Worm (Caenorhabditis elegans): ENCODE data around the gene clec-171.

clec-171 gene

ce11 chrIV:1405780-1406179, 21.4 kb downstream of the clec-171 start:
- TF ChIP-seq ham-2 (GFP tag; optimal IDR thresholded peaks at IDR 0.05) (no peak), hlh-1 (tag; optimal IDR thresholded peaks at IDR 0.05) (no peak), lin-32 (GFP tag; optimal IDR thresholded peaks at IDR 0.05) (no peak), elt-1 (tag; optimal IDR thresholded peaks at IDR 0.05; ENCODE audit: borderline replicate concordance, insufficient read depth) (no peak)

ce11 chrIV:1403960-1404359, 23.2 kb downstream of the clec-171 start:
- TF ChIP-seq unc-39 (tag; optimal IDR thresholded peaks at IDR 0.05) (no peak), unc-62 (GFP tag; optimal IDR thresholded peaks at IDR 0.05) (no peak), hlh-1 (tag; optimal IDR thresholded peaks at IDR 0.05) (no peak), pha-4 (tag; optimal IDR thresholded peaks at IDR 0.05) (no peak), unc-120 (tag; optimal IDR thresholded peaks at IDR 0.05; ENCODE audit: poor library complexity, severe bottlenecking) (no peak), M03D4.4 (tag; optimal IDR thresholded peaks at IDR 0.05) (no peak), ham-2 (GFP tag; optimal IDR thresholded peaks at IDR 0.05) (no peak), sem-2 (GFP tag; optimal IDR thresholded peaks at IDR 0.05) (no peak), zip-8 (tag; optimal IDR thresholded peaks at IDR 0.05) (no peak), tbx-8 (GFP tag; optimal IDR thresholded peaks at IDR 0.05) (no peak), nhr-237 (tag; optimal IDR thresholded peaks at IDR 0.05) (no peak), ceh-39 (tag; optimal IDR thresholded peaks at IDR 0.05) (no peak), blmp-1 (tag; optimal IDR thresholded peaks at IDR 0.05) (no peak), sptf-1 (tag; optimal IDR thresholded peaks at IDR 0.05) (no peak), flh-1 (GFP tag; optimal IDR thresholded peaks at IDR 0.05) (no peak), mab-5 (tag; optimal IDR thresholded peaks at IDR 0.05) (no peak), elt-3 (tag; optimal IDR thresholded peaks at IDR 0.05) (no peak), mep-1 (tag; optimal IDR thresholded peaks at IDR 0.05) (no peak), lsy-2 (tag; optimal IDR thresholded peaks at IDR 0.05) (no peak), cnd-1 (tag; optimal IDR thresholded peaks at IDR 0.05) (no peak)

- no peak for TF ChIP-seq ceh-43 (GFP tag; optimal IDR thresholded peaks at IDR 0.05)
- TF ChIP-seq mls-2 (tag; optimal IDR thresholded peaks at IDR 0.05): no peak
- no peak for TF ChIP-seq ham-2 (GFP tag; optimal IDR thresholded peaks at IDR 0.05)
- TF ChIP-seq nhr-12 (tag; optimal IDR thresholded peaks at IDR 0.05): no peak
- TF ChIP-seq bed-3 (GFP tag; optimal IDR thresholded peaks at IDR 0.05): no peak
- no peak for TF ChIP-seq nhr-237 (tag; optimal IDR thresholded peaks at IDR 0.05)
- TF ChIP-seq zip-8 (tag; optimal IDR thresholded peaks at IDR 0.05): no peak
- TF ChIP-seq elt-3 (tag; optimal IDR thresholded peaks at IDR 0.05): no peak
Measured at ce11 chrIV:1400016-1400415, 27.2 kb downstream of the clec-171 start.

- TF ChIP-seq nhr-12 (tag; optimal IDR thresholded peaks at IDR 0.05) (no peak), snpc-4 (tag; optimal IDR thresholded peaks at IDR 0.05) (no peak), mls-2 (tag; optimal IDR thresholded peaks at IDR 0.05) (no peak), unc-62 (GFP tag; optimal IDR thresholded peaks at IDR 0.05) (no peak), M03D4.4 (tag; optimal IDR thresholded peaks at IDR 0.05) (no peak), zip-8 (tag; optimal IDR thresholded peaks at IDR 0.05) (no peak), cnd-1 (tag; optimal IDR thresholded peaks at IDR 0.05) (no peak), ham-2 (GFP tag; optimal IDR thresholded peaks at IDR 0.05) (no peak), ztf-11 (tag; optimal IDR thresholded peaks at IDR 0.05) (no peak), blmp-1 (tag; optimal IDR thresholded peaks at IDR 0.05) (no peak), lin-13 (tag; optimal IDR thresholded peaks at IDR 0.05) (no peak), nhr-28 (tag; optimal IDR thresholded peaks at IDR 0.05) (no peak), sptf-1 (tag; optimal IDR thresholded peaks at IDR 0.05) (no peak), nhr-76 (tag; optimal IDR thresholded peaks at IDR 0.05) (no peak), elt-3 (tag; optimal IDR thresholded peaks at IDR 0.05) (no peak), flh-1 (GFP tag; optimal IDR thresholded peaks at IDR 0.05) (no peak), bed-3 (GFP tag; optimal IDR thresholded peaks at IDR 0.05) (no peak), pha-4 (tag; optimal IDR thresholded peaks at IDR 0.05) (no peak)
Measured at ce11 chrIV:1397895-1398294, 29.3 kb downstream of the clec-171 start.

ce11 chrIV:1394077-1394476, 33.1 kb downstream of the clec-171 start:
- TF ChIP-seq mab-5 (tag; optimal IDR thresholded peaks at IDR 0.05) (no peak), nhr-12 (tag; optimal IDR thresholded peaks at IDR 0.05) (no peak), nhr-2 (tag; optimal IDR thresholded peaks at IDR 0.05) (no peak), lin-13 (tag; optimal IDR thresholded peaks at IDR 0.05) (no peak), unc-39 (tag; optimal IDR thresholded peaks at IDR 0.05) (no peak), hlh-1 (tag; optimal IDR thresholded peaks at IDR 0.05) (no peak), sem-2 (GFP tag; optimal IDR thresholded peaks at IDR 0.05) (no peak), pha-4 (tag; optimal IDR thresholded peaks at IDR 0.05) (no peak), mls-2 (tag; optimal IDR thresholded peaks at IDR 0.05) (no peak), elt-3 (tag; optimal IDR thresholded peaks at IDR 0.05) (no peak), nhr-28 (tag; optimal IDR thresholded peaks at IDR 0.05) (no peak), sptf-1 (tag; optimal IDR thresholded peaks at IDR 0.05) (no peak), snpc-4 (tag; optimal IDR thresholded peaks at IDR 0.05) (no peak), flh-1 (GFP tag; optimal IDR thresholded peaks at IDR 0.05) (no peak), zip-8 (tag; optimal IDR thresholded peaks at IDR 0.05) (no peak), ceh-39 (tag; optimal IDR thresholded peaks at IDR 0.05) (no peak), lin-32 (GFP tag; optimal IDR thresholded peaks at IDR 0.05) (no peak), ces-1 (GFP tag; optimal IDR thresholded peaks at IDR 0.05) (no peak)
